Worm (Caenorhabditis elegans) whole organism, L4/young adult: ENCODE data around the gene rtfo-1.

Experiments used
- W03F9.2 ChIP-seq: fragments of 150-350 bp; optimal IDR thresholded peaks from 2 replicates; lab custom pipeline; 2014; ENCODE audit warnings: missing biosample characterization, missing genetic modification characterization
- dao-5 ChIP-seq: sonication (generic microtip); optimal IDR thresholded peaks from 2 replicates; lab custom pipeline; 2016; ENCODE audit warnings: missing genotype, missing genetic modification characterization, moderate library complexity, missing compliant biosample characterization

DNA sequence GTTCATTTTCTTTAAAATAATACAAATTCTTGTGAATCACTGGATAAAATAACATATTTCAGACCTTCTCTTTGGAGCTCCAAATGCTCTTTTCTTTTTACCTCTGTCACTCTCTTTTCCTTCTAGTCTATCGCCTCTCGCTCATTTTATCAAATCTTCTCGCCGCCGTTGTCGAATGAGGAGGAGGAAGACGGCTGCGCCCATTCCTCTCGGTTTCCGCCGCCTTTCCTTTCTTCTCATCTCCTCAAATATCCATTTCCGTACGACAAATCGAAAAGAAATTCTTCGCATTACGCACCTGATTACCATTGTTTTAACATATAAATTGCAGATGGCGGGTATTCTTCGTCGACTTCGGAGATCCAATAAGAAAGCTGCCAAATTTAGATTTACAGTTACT, 32.1 kb downstream of the rtfo-1 start, which contains the start of gene ehbp-1:
- TF ChIP-seq W03F9.2 (no peak), dao-5 (no peak)
